Fruit fly (Drosophila melanogaster): Measurements from ENCODE around the gene CG3698.

Gene CG3698

dm6 chr3L:20809088-20809999 lies 11.2 kb upstream of the CG3698 start, which contains the start of the genes CG3634 and HIPP1 (continued):
- TF ChIP-seq lilli (GFP tag; optimal IDR thresholded peaks at IDR 0.05), result no peak
- TF ChIP-seq CG10267 (tag; optimal IDR thresholded peaks at IDR 0.05), result peak; percentile 57
- no peak for TF ChIP-seq CG10209 (GFP tag; optimal IDR thresholded peaks at IDR 0.05)
- TF ChIP-seq CG2129 (GFP tag; IDR thresholded peaks at IDR 0.05; ENCODE audit: partially characterized antibody), result no peak
- TF ChIP-seq cwo (GFP tag; optimal IDR thresholded peaks at IDR 0.05), result no peak
- peak; percentile 94 for TF ChIP-seq MBD-R2 (GFP tag; IDR thresholded peaks at IDR 0.05)
- TF ChIP-seq amos (GFP tag; IDR thresholded peaks at IDR 0.05; ENCODE audit: partially characterized antibody), result peak; percentile 70
- TF ChIP-seq Dll (GFP tag; IDR thresholded peaks at IDR 0.05; ENCODE audit: partially characterized antibody), result peak; percentile 77
- no peak for TF ChIP-seq CG7786 (GFP tag; optimal IDR thresholded peaks at IDR 0.05)
- TF ChIP-seq ken (GFP tag; IDR thresholded peaks at IDR 0.05), result no peak
- no peak for TF ChIP-seq croc (GFP tag; conservative IDR thresholded peaks at IDR 0.05)
- no peak for TF ChIP-seq CG6813 (GFP tag; optimal IDR thresholded peaks at IDR 0.05)
- no peak for TF ChIP-seq NC2β (GFP tag; optimal IDR thresholded peaks at IDR 0.05)
- no peak for TF ChIP-seq CG16863 (GFP tag; optimal IDR thresholded peaks at IDR 0.05)
- TF ChIP-seq az2 (GFP tag; optimal IDR thresholded peaks at IDR 0.05), result no peak
- no peak for TF ChIP-seq Deaf1 (tag; optimal IDR thresholded peaks at IDR 0.05)
- no peak for TF ChIP-seq btn (GFP tag; optimal IDR thresholded peaks at IDR 0.05)
- no peak for TF ChIP-seq CG18262 (tag; optimal IDR thresholded peaks at IDR 0.05)
- TF ChIP-seq CG13123 (GFP tag; optimal IDR thresholded peaks at IDR 0.05), result no peak
- no peak for TF ChIP-seq CG12942 (GFP tag; optimal IDR thresholded peaks at IDR 0.05)
- no peak for TF ChIP-seq Hr3 (GFP tag; optimal IDR thresholded peaks at IDR 0.05)
- TF ChIP-seq Awh (GFP tag; IDR thresholded peaks at IDR 0.05), result no peak
- no peak for TF ChIP-seq CG8089 (GFP tag; optimal IDR thresholded peaks at IDR 0.05)
- no peak for TF ChIP-seq CG13624 (GFP tag; optimal IDR thresholded peaks at IDR 0.05)
- no peak for TF ChIP-seq CG3838 (GFP tag; optimal IDR thresholded peaks at IDR 0.05)
- no peak for TF ChIP-seq CG17802 (tag; optimal IDR thresholded peaks at IDR 0.05)
- no peak for TF ChIP-seq CG2199 (GFP tag; IDR thresholded peaks at IDR 0.05)
- no peak for TF ChIP-seq CG9932 (GFP tag; IDR thresholded peaks at IDR 0.05)
- TF ChIP-seq gro (GFP tag; optimal IDR thresholded peaks at IDR 0.05), result no peak
- TF ChIP-seq CG3995 (GFP tag; optimal IDR thresholded peaks at IDR 0.05), result peak; percentile 27
- TF ChIP-seq lmd (GFP tag; IDR thresholded peaks at IDR 0.05), result no peak
- TF ChIP-seq sima (GFP tag; optimal IDR thresholded peaks at IDR 0.05), result no peak
- TF ChIP-seq Xbp1 (GFP tag; optimal IDR thresholded peaks at IDR 0.05), result no peak
- 0 out of 2 replicates have a peak, but pooled peaks have one; percentile 23 for TF ChIP-seq rib (GFP tag; IDR thresholded peaks at IDR 0.05)
- TF ChIP-seq Oaz (GFP tag; IDR thresholded peaks at IDR 0.05), result no peak
- TF ChIP-seq ewg (GFP tag; optimal IDR thresholded peaks at IDR 0.05), result no peak
- no peak for TF ChIP-seq CG6791 (GFP tag; IDR thresholded peaks at IDR 0.05; ENCODE audit: partially characterized antibody)
- TF ChIP-seq CG14014 (GFP tag; IDR thresholded peaks at IDR 0.05), result no peak
- peak; percentile 9 for TF ChIP-seq mam (GFP tag; optimal IDR thresholded peaks at IDR 0.05)
- TF ChIP-seq CG17612 (GFP tag; IDR thresholded peaks at IDR 0.05), result no peak
- TF ChIP-seq CG32767 (GFP tag; IDR thresholded peaks at IDR 0.05), result no peak
- peak; percentile 50; the same call in 1 of the 2 replicates for TF ChIP-seq E2f2 (GFP tag; IDR thresholded peaks at IDR 0.05)
- TF ChIP-seq tap (tag; optimal IDR thresholded peaks at IDR 0.05), result no peak
- no peak for TF ChIP-seq Adf1 (GFP tag; IDR thresholded peaks at IDR 0.05)
- no peak for TF ChIP-seq Poxn (GFP tag; IDR thresholded peaks at IDR 0.05)
- no peak for TF ChIP-seq eyg (GFP tag; optimal IDR thresholded peaks at IDR 0.05)
- TF ChIP-seq ac (GFP tag; optimal IDR thresholded peaks at IDR 0.05), result no peak
- no peak for TF ChIP-seq sisA (GFP tag; IDR thresholded peaks at IDR 0.05)
- TF ChIP-seq CG15011 (GFP tag; optimal IDR thresholded peaks at IDR 0.05), result no peak
- no peak for TF ChIP-seq tio (GFP tag; optimal IDR thresholded peaks at IDR 0.05)

Measured in whole organism, embryonic.